Fruit fly (Drosophila melanogaster): ENCODE measurements around the gene Clamp.

- TF ChIP-seq pan (optimal IDR thresholded peaks at IDR 0.05) (no peak), CG8478 (optimal IDR thresholded peaks at IDR 0.05) (no peak), usp (GFP tag; optimal IDR thresholded peaks at IDR 0.05) (no peak), Dll (optimal IDR thresholded peaks at IDR 0.05) (no peak), EcR (GFP tag; optimal IDR thresholded peaks at IDR 0.05) (no peak)
Measured at dm6 chr2L:22129581-22130300, 39.2 kb downstream of the Clamp start, which contains the start of gene CycK.
